Fruit fly (Drosophila melanogaster) S2 (cell line): ENCODE measurements around the gene P58IPK.

Experiments
- CG8478 ChIP-seq: fragments of >200 bp; optimal IDR thresholded peaks from 2 replicates; lab custom pipeline; 2018
- CTCF ChIP-seq, 2 experiments: fragments of >200 bp; optimal IDR thresholded peaks; 2 replicates each; lab custom pipeline; 2018

DNA sequence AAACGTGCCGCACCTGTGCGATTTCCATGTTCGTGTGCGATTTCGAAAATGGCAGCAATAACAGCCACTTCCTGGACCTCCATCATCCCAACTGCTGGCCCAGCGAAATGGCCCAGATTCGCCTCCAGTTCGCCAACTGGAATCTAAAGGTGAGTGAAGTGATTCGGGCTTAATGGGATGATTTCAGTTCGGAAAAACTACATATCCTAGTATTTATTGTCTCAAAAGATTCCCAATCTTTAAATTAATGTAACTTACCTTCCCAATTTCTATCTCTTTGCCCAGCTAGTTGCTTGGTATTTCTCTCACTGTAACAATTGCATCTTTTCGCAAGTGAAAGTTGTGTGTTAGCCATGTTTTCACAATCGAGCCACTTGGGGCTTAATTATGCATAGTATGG, 4.8 kb upstream of the P58IPK start:
- TF ChIP-seq CG8478 (no peak), CTCF (optimal IDR thresholded peaks at IDR 0.05; lab: Kevin White, UChicago) (no peak)
